Worm (Caenorhabditis elegans) whole organism, L2 larva: Measurements from ENCODE around the gene ins-39.

ENCODE experiments used
- C34F6.9 ChIP-seq: fragments of 150-350 bp; optimal IDR thresholded peaks from 2 replicates; lab custom pipeline; 2014; ENCODE audit warnings: missing biosample characterization, missing genetic modification characterization
- F13H6.1 ChIP-seq: sonication (generic microtip); optimal IDR thresholded peaks from 2 replicates; lab custom pipeline; 2016; ENCODE audit warnings: missing genetic modification characterization, missing compliant biosample characterization
- R02D3.7 ChIP-seq: fragments of 150-350 bp; optimal IDR thresholded peaks from 2 replicates; lab custom pipeline; 2014; ENCODE audit warnings: missing biosample characterization, missing genetic modification characterization
- Y55F3AM.14 ChIP-seq: fragments of 200-800 bp; sonication (Bioruptor generic); optimal IDR thresholded peaks from 2 replicates; lab custom pipeline; 2018; ENCODE audit warnings: mild to moderate bottlenecking, missing genetic modification characterization, missing compliant biosample characterization
- ZK546.5 ChIP-seq: sonication (generic microtip); optimal IDR thresholded peaks from 2 replicates; lab custom pipeline; 2017; ENCODE audit warnings: missing biosample characterization, missing genetic modification characterization
- alr-1 ChIP-seq: fragments of 150-350 bp; optimal IDR thresholded peaks from 2 replicates; lab custom pipeline; 2014; ENCODE audit warnings: missing biosample characterization, missing genetic modification characterization
- aly-2 ChIP-seq: fragments of 150-350 bp; optimal IDR thresholded peaks from 2 replicates; lab custom pipeline; 2014; ENCODE audit warnings: missing biosample characterization, missing genetic modification characterization
- ama-1 ChIP-seq: fragments of 150-350 bp; optimal IDR thresholded peaks from 2 replicates; lab custom pipeline; 2018; ENCODE audit warnings: inconsistent platforms
- blmp-1 ChIP-seq: sonication (generic microtip); optimal IDR thresholded peaks from 2 replicates; lab custom pipeline; 2017; ENCODE audit warnings: missing genetic modification characterization, mild to moderate bottlenecking, missing compliant biosample characterization, antibody characterized with exemption, moderate library complexity; ENCODE audit not compliant: insufficient read depth
- ceh-16 ChIP-seq: fragments of 150-350 bp; optimal IDR thresholded peaks from 2 replicates; lab custom pipeline; 2014; ENCODE audit warnings: missing biosample characterization, missing genetic modification characterization
- ceh-82 ChIP-seq: fragments of 150-350 bp; optimal IDR thresholded peaks from 2 replicates; lab custom pipeline; 2014; ENCODE audit warnings: missing biosample characterization, missing genetic modification characterization
- crh-2 ChIP-seq: sonication (generic microtip); optimal IDR thresholded peaks from 2 replicates; lab custom pipeline; 2017; ENCODE audit warnings: missing biosample characterization, missing genetic modification characterization
- dmd-4 ChIP-seq: sonication (generic microtip); optimal IDR thresholded peaks from 2 replicates; lab custom pipeline; 2017; ENCODE audit warnings: missing biosample characterization, missing genetic modification characterization
- egl-27 ChIP-seq: sonication (generic microtip); optimal IDR thresholded peaks from 3 replicates; lab custom pipeline; 2017; ENCODE audit warnings: missing biosample characterization, missing genetic modification reagents, missing genetic modification characterization
- elt-1 ChIP-seq: fragments of 150-350 bp; optimal IDR thresholded peaks from 2 replicates; lab custom pipeline; 2014; ENCODE audit warnings: missing biosample characterization, missing genetic modification characterization
- elt-3 ChIP-seq: sonication (generic microtip); optimal IDR thresholded peaks from 2 replicates; lab custom pipeline; 2017; ENCODE audit warnings: missing biosample characterization, missing genetic modification characterization
- fos-1 ChIP-seq: fragments of 150-350 bp; optimal IDR thresholded peaks from 2 replicates; lab custom pipeline; 2014; ENCODE audit warnings: missing biosample characterization, missing genetic modification characterization
- gmeb-1 ChIP-seq: fragments of 150-350 bp; optimal IDR thresholded peaks from 2 replicates; lab custom pipeline; 2014; ENCODE audit warnings: missing biosample characterization, missing genetic modification characterization
- lin-11 ChIP-seq: fragments of 150-350 bp; sonication (generic microtip); optimal IDR thresholded peaks from 2 replicates; lab custom pipeline; 2014; ENCODE audit warnings: missing biosample characterization, missing genetic modification characterization, inconsistent platforms, mixed read lengths
- lin-13 ChIP-seq: fragments of 150-350 bp; optimal IDR thresholded peaks from 2 replicates; lab custom pipeline; 2014; ENCODE audit warnings: missing biosample characterization, missing genetic modification reagents, missing genetic modification characterization
- lin-39 ChIP-seq: fragments of 150-350 bp; optimal IDR thresholded peaks from 2 replicates; lab custom pipeline; 2014; ENCODE audit warnings: missing biosample characterization, missing genetic modification reagents, missing genetic modification characterization
- lsy-2 ChIP-seq, 2 experiments: fragments of 150-350 bp in 1 of 2; sonication (generic microtip) in 1 of 2; optimal IDR thresholded peaks; 2 replicates each; lab custom pipeline; 2014 to 2017; ENCODE audit warnings: missing biosample characterization in 2 of 2, missing genetic modification characterization in 2 of 2
- mab-5 ChIP-seq: fragments of 150-350 bp; optimal IDR thresholded peaks from 2 replicates; lab custom pipeline; 2014; ENCODE audit warnings: missing biosample characterization, missing genetic modification characterization
- mbf-1 ChIP-seq: sonication (generic microtip); optimal IDR thresholded peaks from 2 replicates; lab custom pipeline; 2017; ENCODE audit warnings: missing biosample characterization, missing genetic modification characterization
- mdl-1 ChIP-seq, 2 experiments: fragments of 150-350 bp in 1 of 2; sonication (generic microtip) in 1 of 2; optimal IDR thresholded peaks; 2 replicates each; lab custom pipeline; 2017; ENCODE audit warnings: missing biosample characterization in 2 of 2, missing genetic modification characterization in 2 of 2
- nhr-10 ChIP-seq: sonication (generic microtip); optimal IDR thresholded peaks from 2 replicates; lab custom pipeline; 2017; ENCODE audit warnings: missing biosample characterization, missing genetic modification characterization
- nhr-11 ChIP-seq: fragments of 150-350 bp; optimal IDR thresholded peaks from 2 replicates; lab custom pipeline; 2014; ENCODE audit warnings: missing biosample characterization, missing genetic modification characterization
- nhr-12 ChIP-seq: fragments of 150-350 bp; optimal IDR thresholded peaks from 2 replicates; lab custom pipeline; 2014; ENCODE audit warnings: missing biosample characterization, missing genetic modification characterization
- nhr-129 ChIP-seq: fragments of 150-350 bp; optimal IDR thresholded peaks from 2 replicates; lab custom pipeline; 2014; ENCODE audit warnings: missing biosample characterization, missing genetic modification characterization
- nhr-21 ChIP-seq: fragments of 150-350 bp; optimal IDR thresholded peaks from 2 replicates; lab custom pipeline; 2014; ENCODE audit warnings: missing biosample characterization, missing genetic modification characterization
- nhr-23 ChIP-seq: fragments of 150-350 bp; optimal IDR thresholded peaks from 2 replicates; lab custom pipeline; 2014; ENCODE audit warnings: missing biosample characterization, missing genetic modification reagents, missing genetic modification characterization
- nhr-237 ChIP-seq: fragments of 150-350 bp; optimal IDR thresholded peaks from 2 replicates; lab custom pipeline; 2014; ENCODE audit warnings: missing biosample characterization, missing genetic modification characterization
- nhr-25 ChIP-seq: fragments of 150-350 bp; sonication (generic microtip); optimal IDR thresholded peaks from 3 replicates; lab custom pipeline; 2014; ENCODE audit warnings: missing biosample characterization, missing genetic modification characterization
- nhr-6 ChIP-seq: fragments of 150-350 bp; optimal IDR thresholded peaks from 2 replicates; lab custom pipeline; 2014; ENCODE audit warnings: missing biosample characterization, missing genetic modification characterization
- nhr-77 ChIP-seq: fragments of 150-350 bp; optimal IDR thresholded peaks from 2 replicates; lab custom pipeline; 2014; ENCODE audit warnings: missing biosample characterization, missing genetic modification characterization
- peb-1 ChIP-seq: fragments of 150-350 bp; optimal IDR thresholded peaks from 2 replicates; lab custom pipeline; 2014; ENCODE audit warnings: missing biosample characterization, missing genetic modification characterization
- sem-4 ChIP-seq: fragments of 150-350 bp; optimal IDR thresholded peaks from 2 replicates; lab custom pipeline; 2014; ENCODE audit warnings: missing biosample characterization, missing genetic modification reagents, missing genetic modification characterization
- skn-1 ChIP-seq: sonication (generic microtip); optimal IDR thresholded peaks from 2 replicates; lab custom pipeline; 2017; ENCODE audit warnings: missing biosample characterization, missing genetic modification characterization
- sma-3 ChIP-seq: sonication (generic microtip); optimal IDR thresholded peaks from 2 replicates; lab custom pipeline; 2016; ENCODE audit warnings: missing genetic modification reagents, missing genetic modification characterization, missing compliant biosample characterization
- sma-9 ChIP-seq, 2 experiments: fragments of 150-350 bp in 1 of 2; sonication (generic microtip) in 1 of 2; optimal IDR thresholded peaks; 2 replicates each; lab custom pipeline; 2014 to 2016; ENCODE audit warnings: missing genetic modification characterization in 2 of 2, mild to moderate bottlenecking in 1 of 2, missing biosample characterization in 1 of 2, missing compliant biosample characterization in 1 of 2, missing genetic modification reagents in 1 of 2, moderate library complexity in 1 of 2
- snpc-4 ChIP-seq: fragments of 150-350 bp; optimal IDR thresholded peaks from 2 replicates; lab custom pipeline; 2014; ENCODE audit warnings: missing biosample characterization, missing genetic modification characterization
- unc-39 ChIP-seq: fragments of 150-350 bp; optimal IDR thresholded peaks from 2 replicates; lab custom pipeline; 2014; ENCODE audit warnings: missing biosample characterization, missing genetic modification characterization
- unc-55 ChIP-seq: fragments of 150-350 bp; sonication (generic microtip); optimal IDR thresholded peaks from 3 replicates; lab custom pipeline; 2014; ENCODE audit warnings: missing biosample characterization, missing genetic modification reagents, missing genetic modification characterization
- unc-62 ChIP-seq: fragments of 150-350 bp; optimal IDR thresholded peaks from 2 replicates; lab custom pipeline; 2014; ENCODE audit warnings: missing biosample characterization, missing genetic modification reagents, missing genetic modification characterization
- zag-1 ChIP-seq: fragments of 150-350 bp; optimal IDR thresholded peaks from 2 replicates; lab custom pipeline; 2014; ENCODE audit warnings: missing biosample characterization, missing genetic modification characterization
- ztf-1 ChIP-seq: fragments of 200-800 bp; sonication (Bioruptor generic); conservative IDR thresholded peaks from 2 replicates; pipeline ENCODE4 v1.3.6; 2022; ENCODE audit warnings: missing genetic modification characterization, missing compliant biosample characterization
- ztf-11 ChIP-seq: sonication (generic microtip); optimal IDR thresholded peaks from 2 replicates; lab custom pipeline; 2017; ENCODE audit warnings: missing biosample characterization, missing genetic modification characterization
- ztf-4 ChIP-seq: fragments of 150-350 bp; optimal IDR thresholded peaks from 2 replicates; lab custom pipeline; 2014; ENCODE audit warnings: missing biosample characterization, missing genetic modification characterization

ins-39 gene

ce11 chrX:1344818-1345217 lies 597 bp upstream of the ins-39 start:
- TF ChIP-seq nhr-129 (tag; lab: Kevin White, UChicago): peak; percentile 99
- TF ChIP-seq egl-27 (tag; lab: Kevin White, UChicago): peak; percentile 97
- peak; percentile 67 for TF ChIP-seq R02D3.7 (tag; lab: Kevin White, UChicago)
- peak; percentile 98 for TF ChIP-seq nhr-21 (tag; lab: Kevin White, UChicago)
- TF ChIP-seq elt-3 (tag; lab: Kevin White, UChicago): no peak
- peak; percentile 72 for TF ChIP-seq unc-62 (GFP tag; lab: Kevin White, UChicago)
- TF ChIP-seq sma-3: peak; percentile 98
- peak; percentile 92 to 95 for TF ChIP-seq lsy-2 (tag; optimal IDR thresholded peaks at IDR 0.05; lab: Kevin White, UChicago)
- TF ChIP-seq nhr-25: peak; percentile 95
- TF ChIP-seq ZK546.5 (tag; lab: Kevin White, UChicago): peak; percentile 65
- peak; percentile 98 for TF ChIP-seq zag-1 (tag; lab: Kevin White, UChicago)
- peak; percentile 55 for TF ChIP-seq lin-39
- TF ChIP-seq fos-1 (tag; lab: Kevin White, UChicago): peak; percentile 98
- peak; percentile 55 for TF ChIP-seq nhr-12 (tag; lab: Kevin White, UChicago)
- TF ChIP-seq nhr-10 (tag; lab: Kevin White, UChicago): peak; percentile 94
- peak; percentile 64 for TF ChIP-seq nhr-11
- TF ChIP-seq peb-1 (tag; lab: Kevin White, UChicago): no peak
- TF ChIP-seq sem-4 (tag; lab: Kevin White, UChicago): peak; percentile 96
- peak; percentile 93 for TF ChIP-seq nhr-237 (tag; lab: Kevin White, UChicago)
- TF ChIP-seq gmeb-1: peak; percentile 92
- no peak for TF ChIP-seq alr-1 (tag; lab: Kevin White, UChicago)
- peak; percentile 93 for TF ChIP-seq lin-11 (tag; lab: Kevin White, UChicago)
- TF ChIP-seq nhr-77 (tag; lab: Kevin White, UChicago): peak; percentile 96
- peak; percentile 99 for TF ChIP-seq unc-55
- TF ChIP-seq unc-39 (tag; lab: Kevin White, UChicago): peak; percentile 72
- TF ChIP-seq ztf-4 (tag; lab: Kevin White, UChicago): peak; percentile 90
- no peak for TF ChIP-seq ama-1 (lab: Kevin White, UChicago)
- TF ChIP-seq blmp-1 (tag; lab: Kevin White, UChicago): peak; percentile 73
- peak; percentile 82 for TF ChIP-seq skn-1 (tag; lab: Kevin White, UChicago)
- peak; percentile 65 for TF ChIP-seq mbf-1 (tag; lab: Kevin White, UChicago)
- TF ChIP-seq snpc-4 (tag; lab: Kevin White, UChicago): peak; percentile 89
- TF ChIP-seq C34F6.9 (tag; lab: Kevin White, UChicago): peak; percentile 94
- TF ChIP-seq nhr-6 (tag; lab: Kevin White, UChicago): peak; percentile 97
- peak; percentile 96 for TF ChIP-seq mab-5 (tag; lab: Kevin White, UChicago)
- TF ChIP-seq Y55F3AM.14: peak; percentile 85
- peak; percentile 70 to 92 for TF ChIP-seq mdl-1 (tag; optimal IDR thresholded peaks at IDR 0.05; lab: Kevin White, UChicago)
- TF ChIP-seq F13H6.1: peak; percentile 94
- peak; percentile 96 for TF ChIP-seq sma-9 (GFP tag; optimal IDR thresholded peaks at IDR 0.05; lab: Kevin White, UChicago)
- TF ChIP-seq sma-9 (tag; optimal IDR thresholded peaks at IDR 0.05; lab: Kevin White, UChicago): no peak
- TF ChIP-seq elt-1: no peak
- peak; percentile 63 for TF ChIP-seq aly-2 (tag; lab: Kevin White, UChicago)
- peak; percentile 97 for TF ChIP-seq lin-13 (GFP tag; lab: Kevin White, UChicago)
- peak; percentile 98 for TF ChIP-seq ceh-82 (tag; lab: Kevin White, UChicago)
- TF ChIP-seq ceh-16 (tag; lab: Kevin White, UChicago): peak; percentile 90
- peak; percentile 98 for TF ChIP-seq crh-2 (tag; lab: Kevin White, UChicago)
- TF ChIP-seq nhr-23 (tag; lab: Kevin White, UChicago): no peak
- peak; percentile 72 for TF ChIP-seq dmd-4 (tag; lab: Kevin White, UChicago)
- TF ChIP-seq ztf-1 (GFP tag; lab: Robert Waterston, UW): no peak
- TF ChIP-seq ztf-11 (tag; lab: Kevin White, UChicago): peak; percentile 79
